Fruit fly (Drosophila melanogaster) whole organism, prepupa: Measurements from ENCODE around the gene Or22b.
A peak's percentile ranks its signal among the peaks of the same experiment; 100 is the strongest.

Experiments used
- CG10631 ChIP-seq: fragments of 200-800 bp; sonication (Bioruptor generic); optimal IDR thresholded peaks from 2 replicates; lab custom pipeline; 2016; ENCODE audit warnings: missing biosample characterization, missing genetic modification characterization
- CG10669 ChIP-seq: fragments of 200-800 bp; sonication (Bioruptor generic); optimal IDR thresholded peaks from 3 replicates; lab custom pipeline; 2018; ENCODE audit warnings: missing biosample characterization, mild to moderate bottlenecking, missing genetic modification characterization, moderate library complexity
- CG11762 ChIP-seq: fragments of 200-800 bp; sonication (Bioruptor generic); optimal IDR thresholded peaks from 3 replicates; lab custom pipeline; 2016; ENCODE audit warnings: missing biosample characterization, missing genetic modification characterization; ENCODE audit not compliant: insufficient read depth
- CG11902 ChIP-seq: fragments of 200-800 bp; sonication (Bioruptor generic); optimal IDR thresholded peaks from 3 replicates; lab custom pipeline; 2016; ENCODE audit warnings: missing biosample characterization, missing genetic modification characterization
- CG15336 ChIP-seq: fragments of 200-800 bp; sonication (Bioruptor generic); IDR thresholded peaks from 2 replicates; pipeline ENCODE4 v1.3.6; 2022; ENCODE audit warnings: missing biosample characterization, missing genetic modification characterization
- CG31627 ChIP-seq: fragments of 200-800 bp; sonication (Bioruptor generic); optimal IDR thresholded peaks from 3 replicates; lab custom pipeline; 2016; ENCODE audit warnings: missing biosample characterization, missing genetic modification characterization
- CG34406 ChIP-seq: fragments of 200-800 bp; sonication (Bioruptor generic); optimal IDR thresholded peaks from 3 replicates; lab custom pipeline; 2016; ENCODE audit warnings: missing biosample characterization, missing genetic modification characterization
- CG3919 ChIP-seq: fragments of 200-800 bp; sonication (Bioruptor generic); optimal IDR thresholded peaks from 3 replicates; lab custom pipeline; 2016; ENCODE audit warnings: missing biosample characterization, missing genetic modification characterization
- CG6163 ChIP-seq: fragments of 200-800 bp; sonication (Bioruptor generic); IDR thresholded peaks from 3 replicates; pipeline ENCODE4 v1.3.6; 2022; ENCODE audit warnings: missing biosample characterization, missing genetic modification characterization
- CG6276 ChIP-seq: fragments of 200-800 bp; sonication (Bioruptor generic); optimal IDR thresholded peaks from 2 replicates; lab custom pipeline; 2017; ENCODE audit warnings: missing biosample characterization, mild to moderate bottlenecking, missing genetic modification characterization
- CG6792 ChIP-seq: fragments of 200-800 bp; sonication (Bioruptor generic); optimal IDR thresholded peaks from 3 replicates; lab custom pipeline; 2016; ENCODE audit warnings: missing biosample characterization, missing genetic modification characterization
- CG6808 ChIP-seq: fragments of 200-800 bp; sonication (Bioruptor generic); optimal IDR thresholded peaks from 3 replicates; lab custom pipeline; 2017; ENCODE audit warnings: missing biosample characterization, missing genetic modification characterization, mild to moderate bottlenecking, moderate library complexity, missing genetic modification reagents
- CG7368 ChIP-seq: fragments of 200-800 bp; sonication (Bioruptor generic); optimal IDR thresholded peaks from 3 replicates; lab custom pipeline; 2016; ENCODE audit warnings: missing biosample characterization, missing genetic modification characterization
- CG9139 ChIP-seq: fragments of 200-800 bp; sonication (Bioruptor generic); optimal IDR thresholded peaks from 3 replicates; lab custom pipeline; 2017; ENCODE audit warnings: missing biosample characterization, mild to moderate bottlenecking, missing genetic modification characterization
- Eip75B ChIP-seq: fragments of 200-800 bp; sonication (Bioruptor generic); optimal IDR thresholded peaks from 3 replicates; lab custom pipeline; 2016; ENCODE audit warnings: missing biosample characterization, missing genetic modification characterization
- Eip78C ChIP-seq: fragments of 200-800 bp; sonication (Bioruptor generic); peaks from one replicate; lab custom pipeline; 2016; ENCODE audit warnings: missing biosample characterization, missing genetic modification characterization
- Eip93F ChIP-seq: fragments of 200-800 bp; sonication (Bioruptor generic); optimal IDR thresholded peaks from 2 replicates; lab custom pipeline; 2016; ENCODE audit warnings: missing biosample characterization, mild to moderate bottlenecking, missing genetic modification characterization
- Ets21C ChIP-seq: fragments of 200-800 bp; sonication (Bioruptor generic); optimal IDR thresholded peaks from 3 replicates; lab custom pipeline; 2016; ENCODE audit warnings: missing biosample characterization, missing genetic modification characterization
- Gug ChIP-seq: fragments of 200-800 bp; sonication (Bioruptor generic); IDR thresholded peaks from 2 replicates; pipeline ENCODE4 v1.3.6; 2022; ENCODE audit warnings: missing biosample characterization, missing genetic modification characterization
- Hr39 ChIP-seq: fragments of 200-800 bp; sonication (Bioruptor generic); optimal IDR thresholded peaks from 2 replicates; lab custom pipeline; 2016; ENCODE audit warnings: missing biosample characterization, missing genetic modification characterization
- Hr4 ChIP-seq: fragments of 200-800 bp; sonication (Bioruptor generic); optimal IDR thresholded peaks from 3 replicates; lab custom pipeline; 2016; ENCODE audit warnings: missing biosample characterization, missing genetic modification characterization
- Lpt ChIP-seq: fragments of 200-800 bp; sonication (Bioruptor generic); optimal IDR thresholded peaks from 3 replicates; lab custom pipeline; 2016; ENCODE audit warnings: missing biosample characterization, missing genetic modification characterization
- Met ChIP-seq: fragments of 200-800 bp; sonication (Bioruptor generic); optimal IDR thresholded peaks from 3 replicates; lab custom pipeline; 2016; ENCODE audit warnings: missing biosample characterization, missing genetic modification characterization
- OdsH ChIP-seq: fragments of 200-800 bp; sonication (Bioruptor generic); optimal IDR thresholded peaks from 3 replicates; lab custom pipeline; 2016; ENCODE audit warnings: missing biosample characterization, missing genetic modification characterization
- Smox ChIP-seq: fragments of 200-800 bp; sonication (Bioruptor generic); optimal IDR thresholded peaks from 3 replicates; lab custom pipeline; 2016; ENCODE audit warnings: missing biosample characterization, missing genetic modification characterization
- Sox102F ChIP-seq: fragments of 200-800 bp; sonication (Bioruptor generic); optimal IDR thresholded peaks from 2 replicates; lab custom pipeline; 2016; ENCODE audit warnings: missing biosample characterization, mild to moderate bottlenecking, missing genetic modification characterization
- Sox14 ChIP-seq: fragments of 200-800 bp; sonication (Bioruptor generic); optimal IDR thresholded peaks from 3 replicates; lab custom pipeline; 2016; ENCODE audit warnings: missing biosample characterization, missing genetic modification characterization
- achi ChIP-seq: fragments of 200-800 bp; sonication (Bioruptor generic); optimal IDR thresholded peaks from 3 replicates; lab custom pipeline; 2016; ENCODE audit warnings: missing biosample characterization, missing genetic modification characterization
- cyc ChIP-seq: fragments of 200-800 bp; sonication (Bioruptor generic); optimal IDR thresholded peaks from 3 replicates; lab custom pipeline; 2016; ENCODE audit warnings: missing biosample characterization, missing genetic modification characterization
- dsx ChIP-seq: fragments of 200-800 bp; optimal IDR thresholded peaks from 3 replicates; lab custom pipeline; 2019; ENCODE audit warnings: missing biosample characterization, mild to moderate bottlenecking, missing genetic modification characterization, moderate library complexity; ENCODE audit not compliant: poor library complexity, severe bottlenecking
- eg ChIP-seq: fragments of 200-800 bp; sonication (Bioruptor generic); IDR thresholded peaks from 3 replicates; pipeline ENCODE4 v1.3.6; 2022; ENCODE audit warnings: missing biosample characterization, missing genetic modification characterization
- esn ChIP-seq: fragments of 200-800 bp; sonication (Bioruptor generic); optimal IDR thresholded peaks from 2 replicates; lab custom pipeline; 2016; ENCODE audit warnings: missing biosample characterization, mild to moderate bottlenecking, missing genetic modification characterization, moderate library complexity
- fd85E ChIP-seq: fragments of 200-800 bp; sonication (Bioruptor generic); optimal IDR thresholded peaks from 3 replicates; lab custom pipeline; 2016; ENCODE audit warnings: missing biosample characterization, missing genetic modification characterization
- net ChIP-seq: fragments of 200-800 bp; sonication (Bioruptor generic); optimal IDR thresholded peaks from 3 replicates; lab custom pipeline; 2016; ENCODE audit warnings: missing biosample characterization, missing genetic modification characterization
- ss ChIP-seq, 2 experiments: fragments of 200-800 bp; sonication (Bioruptor generic); optimal IDR thresholded peaks; 2 replicates in 1 of 2; 3 replicates in 1 of 2; lab custom pipeline; 2017 to 2018; ENCODE audit warnings: mild to moderate bottlenecking in 2 of 2, missing biosample characterization in 2 of 2, missing genetic modification characterization in 2 of 2, moderate library complexity in 1 of 2
- svp ChIP-seq: fragments of 200-800 bp; sonication (Bioruptor generic); peaks from one replicate; lab custom pipeline; 2016; ENCODE audit warnings: missing biosample characterization, missing genetic modification characterization
- topi ChIP-seq: fragments of 200-800 bp; sonication (Bioruptor generic); optimal IDR thresholded peaks from 3 replicates; lab custom pipeline; 2016; ENCODE audit warnings: missing biosample characterization, missing genetic modification characterization

The Or22b gene

dm6 chr2L:1568631-1569030 is 46.1 kb downstream of the Or22b start (continued):
- TF ChIP-seq CG11762 (GFP tag; lab: Kevin White, UChicago), result no peak
- peak; percentile 18 for TF ChIP-seq CG11902 (GFP tag; lab: Kevin White, UChicago)
- TF ChIP-seq CG3919 (GFP tag; lab: Kevin White, UChicago), result peak; percentile 50
- TF ChIP-seq ss (GFP tag; optimal IDR thresholded peaks at IDR 0.05; lab: Kevin White, UChicago), result no peak
- TF ChIP-seq Eip78C (GFP tag; lab: Kevin White, UChicago), result peak; percentile 82
- no peak for TF ChIP-seq CG6808 (GFP tag; lab: Kevin White, UChicago)
- TF ChIP-seq Hr4 (GFP tag; lab: Kevin White, UChicago), result peak; percentile 14
- TF ChIP-seq Sox102F (GFP tag; lab: Kevin White, UChicago), result peak; percentile 54
- TF ChIP-seq CG6792, result peak; percentile 54
- no peak for TF ChIP-seq dsx (GFP tag; lab: Kevin White, UChicago)
- TF ChIP-seq CG10669 (GFP tag; lab: Kevin White, UChicago), result no peak
- TF ChIP-seq svp (GFP tag; lab: Kevin White, UChicago), result peak; percentile 85
- TF ChIP-seq cyc (GFP tag; lab: Kevin White, UChicago), result peak; percentile 44
- peak; percentile 38 for TF ChIP-seq achi (GFP tag; lab: Kevin White, UChicago)
- TF ChIP-seq Eip93F (GFP tag; lab: Kevin White, UChicago), result no peak
- peak; percentile 15 for TF ChIP-seq fd85E (GFP tag; lab: Kevin White, UChicago)
- TF ChIP-seq Ets21C (GFP tag; lab: Kevin White, UChicago), result peak; percentile 24
- peak; percentile 45 for TF ChIP-seq OdsH (GFP tag; lab: Kevin White, UChicago)
- peak; percentile 31 for TF ChIP-seq Sox14 (GFP tag; lab: Kevin White, UChicago)
- TF ChIP-seq CG34406 (GFP tag; lab: Kevin White, UChicago), result peak; percentile 58
- TF ChIP-seq net (GFP tag; lab: Kevin White, UChicago), result no peak
- TF ChIP-seq CG10631, result peak; percentile 7
- peak; percentile 49 for TF ChIP-seq Eip75B (GFP tag; lab: Kevin White, UChicago)
- no peak for TF ChIP-seq Lpt
- peak; percentile 49; the same call in 1 of the 3 replicates for TF ChIP-seq CG6163 (GFP tag; lab: Robert Waterston, UW)
- TF ChIP-seq Smox, result peak; percentile 49
- TF ChIP-seq Met, result peak; percentile 64
- TF ChIP-seq CG9139 (GFP tag; lab: Kevin White, UChicago), result no peak
- peak; percentile 55; the same call in 1 of the 3 replicates for TF ChIP-seq eg (GFP tag; lab: Robert Waterston, UW)
- TF ChIP-seq esn (GFP tag; lab: Kevin White, UChicago), result peak; percentile 51
- TF ChIP-seq CG31627 (GFP tag; lab: Kevin White, UChicago), result peak; percentile 44
- TF ChIP-seq Gug (GFP tag; lab: Robert Waterston, UW), result no peak
- TF ChIP-seq CG15336 (GFP tag; lab: Robert Waterston, UW), result peak; percentile 30; the same call in 1 of the 2 replicates
- peak; percentile 13 for TF ChIP-seq CG6276 (GFP tag; lab: Kevin White, UChicago)

- TF ChIP-seq Smox (peak; percentile 9), CG11902 (GFP tag; lab: Kevin White, UChicago) (peak; percentile 20), CG11762 (GFP tag; lab: Kevin White, UChicago) (peak; percentile 3), CG34406 (GFP tag; lab: Kevin White, UChicago) (peak; percentile 6), svp (GFP tag; lab: Kevin White, UChicago) (peak; percentile 74), CG7368 (peak; percentile 34), Hr39 (GFP tag; lab: Kevin White, UChicago) (peak; percentile 43), Met (peak; percentile 55), cyc (GFP tag; lab: Kevin White, UChicago) (peak; percentile 37), CG3919 (GFP tag; lab: Kevin White, UChicago) (peak; percentile 27), achi (GFP tag; lab: Kevin White, UChicago) (peak; percentile 1), topi (peak; percentile 10)
- TF ChIP-seq, all 60 proteins: peak for 12; not testable (repeated sequence) for 48
Observed at dm6 chr2L:1570483-1570882, 48.0 kb downstream of the Or22b start.
